Fruit fly (Drosophila melanogaster) whole organism, embryonic: ENCODE measurements around the gene CG34138.
A peak's percentile ranks its signal among the peaks of the same experiment; 100 is the strongest.

Experiments
- Blimp-1 ChIP-seq: fragments of 200-800 bp; sonication (Bioruptor generic); optimal IDR thresholded peaks from 3 replicates; lab custom pipeline; 2018; ENCODE audit warnings: missing biosample characterization, missing genetic modification characterization, mild to moderate bottlenecking, moderate library complexity, missing genetic modification reagents
- CG10267 ChIP-seq: fragments of 200-800 bp; sonication (Bioruptor generic); optimal IDR thresholded peaks from 2 replicates; lab custom pipeline; 2018; ENCODE audit warnings: missing biosample characterization, mild to moderate bottlenecking, missing genetic modification characterization, moderate library complexity
- CG10431 ChIP-seq: fragments of 200-800 bp; sonication (Bioruptor generic); optimal IDR thresholded peaks from 3 replicates; lab custom pipeline; 2018; ENCODE audit warnings: missing biosample characterization, mild to moderate bottlenecking, missing genetic modification characterization
- CG10654 ChIP-seq: fragments of 200-800 bp; sonication (Bioruptor generic); optimal IDR thresholded peaks from 2 replicates; lab custom pipeline; 2016; ENCODE audit warnings: missing biosample characterization, missing genetic modification characterization
- CG10979 ChIP-seq: fragments of 200-800 bp; sonication (Bioruptor generic); optimal IDR thresholded peaks from 2 replicates; lab custom pipeline; 2018; ENCODE audit warnings: missing biosample characterization, mild to moderate bottlenecking, missing genetic modification characterization, moderate library complexity
- CG11398 ChIP-seq: fragments of 200-800 bp; sonication (Bioruptor generic); optimal IDR thresholded peaks from 2 replicates; lab custom pipeline; 2016; ENCODE audit warnings: missing biosample characterization, missing genetic modification characterization
- CG12236 ChIP-seq: fragments of 200-800 bp; sonication (Bioruptor generic); optimal IDR thresholded peaks from 2 replicates; lab custom pipeline; 2016; ENCODE audit warnings: missing biosample characterization, missing genetic modification characterization
- CG12744 ChIP-seq: fragments of 200-800 bp; sonication (Bioruptor generic); optimal IDR thresholded peaks from 2 replicates; lab custom pipeline; 2016; ENCODE audit warnings: missing biosample characterization, missing genetic modification characterization
- CG1603 ChIP-seq: fragments of 200-800 bp; sonication (Bioruptor generic); optimal IDR thresholded peaks from 2 replicates; lab custom pipeline; 2019; ENCODE audit warnings: missing biosample characterization, mild to moderate bottlenecking, missing genetic modification characterization, moderate library complexity
- CG1647 ChIP-seq: fragments of 200-800 bp; sonication (Bioruptor generic); optimal IDR thresholded peaks from 3 replicates; lab custom pipeline; 2016; ENCODE audit warnings: missing biosample characterization, missing genetic modification characterization
- CG17568 ChIP-seq: fragments of 200-800 bp; sonication (Bioruptor generic); optimal IDR thresholded peaks from 2 replicates; lab custom pipeline; 2018; ENCODE audit warnings: missing biosample characterization, mild to moderate bottlenecking, missing genetic modification characterization, moderate library complexity
- CG17612 ChIP-seq: fragments of 200-800 bp; sonication (Bioruptor generic); IDR thresholded peaks from 2 replicates; pipeline ENCODE4 v1.3.6; 2022; ENCODE audit warnings: missing biosample characterization, missing genetic modification characterization
- CG18476 ChIP-seq: fragments of 200-800 bp; sonication (Bioruptor generic); optimal IDR thresholded peaks from 2 replicates; lab custom pipeline; 2016; ENCODE audit warnings: missing biosample characterization, mild to moderate bottlenecking, missing genetic modification characterization
- CG31224 ChIP-seq: fragments of 200-800 bp; sonication (Bioruptor generic); IDR thresholded peaks from 2 replicates; pipeline ENCODE4 v1.3.6; 2022; ENCODE audit warnings: missing biosample characterization, missing genetic modification characterization
- CG5953 ChIP-seq: fragments of 200-800 bp; sonication (Bioruptor generic); IDR thresholded peaks from 2 replicates; pipeline ENCODE4 v1.3.6; 2022; ENCODE audit warnings: missing biosample characterization, missing genetic modification characterization
- CG6654 ChIP-seq: fragments of 200-800 bp; sonication (Bioruptor generic); optimal IDR thresholded peaks from 2 replicates; lab custom pipeline; 2017; ENCODE audit warnings: missing biosample characterization, mild to moderate bottlenecking, missing genetic modification characterization
- CG7928 ChIP-seq: fragments of 200-800 bp; sonication (Bioruptor generic); optimal IDR thresholded peaks from 2 replicates; lab custom pipeline; 2017; ENCODE audit warnings: missing biosample characterization, mild to moderate bottlenecking, missing genetic modification characterization
- CG8359 ChIP-seq: fragments of 200-800 bp; sonication (Bioruptor generic); optimal IDR thresholded peaks from 2 replicates; lab custom pipeline; 2017; ENCODE audit warnings: missing biosample characterization, mild to moderate bottlenecking, missing genetic modification characterization, borderline replicate concordance
- CG9797 ChIP-seq: fragments of 200-800 bp; sonication (Bioruptor generic); optimal IDR thresholded peaks from 3 replicates; lab custom pipeline; 2018; ENCODE audit warnings: missing biosample characterization, mild to moderate bottlenecking, missing genetic modification characterization
- CG9876 ChIP-seq: fragments of 200-800 bp; sonication (Bioruptor generic); optimal IDR thresholded peaks from 2 replicates; lab custom pipeline; 2016; ENCODE audit warnings: missing biosample characterization, missing genetic modification characterization
- Chrac-16 ChIP-seq: fragments of 200-800 bp; sonication (Bioruptor generic); optimal IDR thresholded peaks from 3 replicates; lab custom pipeline; 2016; ENCODE audit warnings: missing biosample characterization, missing genetic modification characterization
- Fer3 ChIP-seq: fragments of 200-800 bp; sonication (Bioruptor generic); optimal IDR thresholded peaks from 2 replicates; lab custom pipeline; 2018; ENCODE audit warnings: missing biosample characterization, mild to moderate bottlenecking, missing genetic modification characterization, moderate library complexity
- H15 ChIP-seq: fragments of 200-800 bp; sonication (Bioruptor generic); IDR thresholded peaks from 3 replicates; pipeline ENCODE4 v1.3.6; 2022; ENCODE audit warnings: missing biosample characterization, missing genetic modification characterization
- Hr51 ChIP-seq, 2 experiments: fragments of 200-800 bp; sonication (Bioruptor generic); optimal IDR thresholded peaks; 2 replicates in 1 of 2; 3 replicates in 1 of 2; lab custom pipeline; 2016 to 2018; ENCODE audit warnings: missing biosample characterization in 2 of 2, missing genetic modification characterization in 2 of 2, mild to moderate bottlenecking in 1 of 2, moderate library complexity in 1 of 2
- Jarid2 ChIP-seq: fragments of 200-800 bp; sonication (Bioruptor generic); optimal IDR thresholded peaks from 3 replicates; lab custom pipeline; 2017; ENCODE audit warnings: mild to moderate bottlenecking, missing biosample characterization, missing genetic modification reagents, missing genetic modification characterization
- Kr ChIP-seq: fragments of 200-800 bp; sonication (Bioruptor generic); optimal IDR thresholded peaks from 2 replicates; lab custom pipeline; 2017; ENCODE audit warnings: missing biosample characterization, mild to moderate bottlenecking, missing genetic modification characterization
- Lpt ChIP-seq: fragments of >200 bp; optimal IDR thresholded peaks from 2 replicates; lab custom pipeline; 2018; ENCODE audit warnings: missing biosample characterization, missing genetic modification characterization
- Optix ChIP-seq: fragments of 200-800 bp; sonication (Bioruptor generic); IDR thresholded peaks from 3 replicates; pipeline ENCODE4 v1.3.6; 2022; ENCODE audit warnings: missing biosample characterization, missing genetic modification characterization
- Rx ChIP-seq: fragments of 200-800 bp; sonication (Bioruptor generic); IDR thresholded peaks from 2 replicates; pipeline ENCODE4 v1.3.6; 2022; ENCODE audit warnings: missing biosample characterization, missing genetic modification characterization
- Trl ChIP-seq, 3 experiments: fragments of >200 bp in 2 of 3; fragments of 200-800 bp in 1 of 3; sonication (Bioruptor generic) in 1 of 3; optimal IDR thresholded peaks; 2 replicates in 1 of 3; 3 replicates in 2 of 3; lab custom pipeline; 2016 to 2017; ENCODE audit warnings: missing biosample characterization in 1 of 3, missing genetic modification characterization in 1 of 3
- Vsx1 ChIP-seq: fragments of 200-800 bp; sonication (Bioruptor generic); optimal IDR thresholded peaks from 2 replicates; lab custom pipeline; 2017; ENCODE audit warnings: missing biosample characterization, mild to moderate bottlenecking, missing genetic modification characterization, missing genetic modification reagents
- ab ChIP-seq: fragments of 200-800 bp; sonication (Bioruptor generic); optimal IDR thresholded peaks from 2 replicates; lab custom pipeline; 2016; ENCODE audit warnings: missing biosample characterization, missing genetic modification characterization
- ac ChIP-seq: fragments of 200-800 bp; sonication (Bioruptor generic); optimal IDR thresholded peaks from 3 replicates; lab custom pipeline; 2017; ENCODE audit warnings: missing biosample characterization, mild to moderate bottlenecking, missing genetic modification characterization
- al ChIP-seq: fragments of 200-800 bp; sonication (Bioruptor generic); IDR thresholded peaks from 2 replicates; pipeline ENCODE4 v1.3.6; 2022; ENCODE audit warnings: missing biosample characterization, missing genetic modification characterization
- ap ChIP-seq: fragments of 200-800 bp; sonication (Bioruptor generic); IDR thresholded peaks from 2 replicates; pipeline ENCODE4 v1.3.6; 2022; ENCODE audit warnings: missing biosample characterization, missing genetic modification characterization
- bcd ChIP-seq: fragments of 200-800 bp; sonication (Bioruptor generic); optimal IDR thresholded peaks from 2 replicates; lab custom pipeline; 2017; ENCODE audit warnings: missing biosample characterization, mild to moderate bottlenecking, missing genetic modification characterization
- chif ChIP-seq, 2 experiments: fragments of 200-800 bp; sonication (Bioruptor generic); optimal IDR thresholded peaks; 3 replicates each; lab custom pipeline; 2016; ENCODE audit warnings: missing biosample characterization in 2 of 2, missing genetic modification characterization in 2 of 2
- eve ChIP-seq, 2 experiments: fragments of >200 bp; optimal IDR thresholded peaks; 2 replicates each; lab custom pipeline; 2017; ENCODE audit warnings: missing biosample characterization in 2 of 2, missing genetic modification characterization in 2 of 2
- ewg ChIP-seq: fragments of 200-800 bp; sonication (Bioruptor generic); optimal IDR thresholded peaks from 3 replicates; lab custom pipeline; 2017; ENCODE audit warnings: mild to moderate bottlenecking, missing biosample characterization, missing genetic modification reagents, missing genetic modification characterization
- ftz-f1 ChIP-seq: fragments of 200-800 bp; sonication (Bioruptor generic); optimal IDR thresholded peaks from 2 replicates; lab custom pipeline; 2016; ENCODE audit warnings: missing biosample characterization, missing genetic modification characterization
- grau ChIP-seq: fragments of 200-800 bp; optimal IDR thresholded peaks from 3 replicates; lab custom pipeline; 2019; ENCODE audit warnings: missing biosample characterization, mild to moderate bottlenecking, missing genetic modification characterization, moderate library complexity
- gro ChIP-seq: fragments of 200-800 bp; sonication (Bioruptor generic); optimal IDR thresholded peaks from 2 replicates; lab custom pipeline; 2016; ENCODE audit warnings: missing biosample characterization, missing genetic modification characterization
- ind ChIP-seq: fragments of 200-800 bp; sonication (Bioruptor generic); optimal IDR thresholded peaks from 3 replicates; lab custom pipeline; 2016; ENCODE audit warnings: missing biosample characterization, missing genetic modification characterization
- repo ChIP-seq: fragments of 200-800 bp; sonication (Bioruptor generic); optimal IDR thresholded peaks from 2 replicates; lab custom pipeline; 2016; ENCODE audit warnings: missing biosample characterization, missing genetic modification characterization
- rib ChIP-seq: fragments of 200-800 bp; sonication (Bioruptor generic); IDR thresholded peaks from 2 replicates; pipeline ENCODE4 v1.3.6; 2022; ENCODE audit warnings: missing biosample characterization, missing genetic modification characterization
- seq ChIP-seq: fragments of 200-800 bp; sonication (Bioruptor generic); IDR thresholded peaks from 2 replicates; pipeline ENCODE4 v1.3.6; 2022; ENCODE audit warnings: missing biosample characterization, missing genetic modification characterization
- sisA ChIP-seq: fragments of 200-800 bp; sonication (Bioruptor generic); IDR thresholded peaks from 2 replicates; pipeline ENCODE4 v1.3.6; 2022; ENCODE audit warnings: missing biosample characterization, missing genetic modification characterization
- twi ChIP-seq: fragments of 200-800 bp; optimal IDR thresholded peaks from 2 replicates; lab custom pipeline; 2019; ENCODE audit warnings: missing biosample characterization, mild to moderate bottlenecking, missing genetic modification characterization, moderate library complexity
- unpg ChIP-seq: fragments of 200-800 bp; sonication (Bioruptor generic); optimal IDR thresholded peaks from 3 replicates; lab custom pipeline; 2018; ENCODE audit warnings: missing biosample characterization, mild to moderate bottlenecking, missing genetic modification characterization, moderate library complexity
- yki ChIP-seq: fragments of >200 bp; optimal IDR thresholded peaks from 3 replicates; lab custom pipeline; 2018

The CG34138 gene

dm6 chr3R:19641498-19642065 lies 6.8 kb downstream of the CG34138 start (continued):
- TF ChIP-seq CG12236 (GFP tag; lab: Kevin White, UChicago) (peak; percentile 17), Lpt (GFP tag; lab: Kevin White, UChicago) (no peak), CG17568 (GFP tag; lab: Kevin White, UChicago) (peak; percentile 83), Rx (GFP tag; lab: Robert Waterston, UW) (peak; percentile 76), ind (GFP tag; lab: Kevin White, UChicago) (peak; percentile 77), ac (GFP tag; lab: Kevin White, UChicago) (peak; percentile 18), CG9797 (GFP tag; lab: Kevin White, UChicago) (no peak), CG18476 (GFP tag; lab: Kevin White, UChicago) (peak; percentile 62), CG8359 (GFP tag; lab: Kevin White, UChicago) (peak; percentile 50), CG17612 (peak; percentile 85), ewg (GFP tag; lab: Kevin White, UChicago) (peak; percentile 49), CG31224 (GFP tag; lab: Robert Waterston, UW) (peak; percentile 78), grau (tag; lab: Kevin White, UChicago) (peak; percentile 90), Trl (optimal IDR thresholded peaks at IDR 0.05; lab: Kevin White, UChicago) (no peak), Trl (GFP tag; optimal IDR thresholded peaks at IDR 0.05; lab: Kevin White, UChicago) (no peak), eve (GFP tag; optimal IDR thresholded peaks at IDR 0.05; lab: Kevin White, UChicago) (no peak), chif (GFP tag; optimal IDR thresholded peaks at IDR 0.05; lab: Kevin White, UChicago) (peak; percentile 2 to 52), Chrac-16 (peak; percentile 50), yki (no peak), twi (tag; lab: Kevin White, UChicago) (peak; percentile 34), CG6654 (GFP tag; lab: Kevin White, UChicago) (peak; percentile 37), gro (GFP tag; lab: Kevin White, UChicago) (peak; percentile 66), repo (GFP tag; lab: Kevin White, UChicago) (no peak), Vsx1 (peak; percentile 64), ab (GFP tag; lab: Kevin White, UChicago) (no peak), CG10431 (GFP tag; lab: Kevin White, UChicago) (peak; percentile 18), rib (GFP tag; lab: Robert Waterston, UW) (peak; percentile 70), CG12744 (peak; percentile 41), CG11398 (GFP tag; lab: Kevin White, UChicago) (peak; percentile 40), ftz-f1 (GFP tag; lab: Kevin White, UChicago) (no peak), Hr51 (GFP tag; optimal IDR thresholded peaks at IDR 0.05; lab: Kevin White, UChicago) (peak; percentile 35 to 94), Jarid2 (GFP tag; lab: Kevin White, UChicago) (peak; percentile 43), H15 (peak; percentile 84), ap (GFP tag; lab: Robert Waterston, UW) (peak; percentile 73), CG10654 (GFP tag; lab: Kevin White, UChicago) (peak; percentile 66), CG5953 (GFP tag; lab: Robert Waterston, UW) (peak; percentile 82), CG10267 (peak; percentile 84), Blimp-1 (peak; percentile 91), seq (GFP tag; lab: Robert Waterston, UW) (peak; percentile 92), bcd (peak; percentile 76), Optix (GFP tag; lab: Robert Waterston, UW) (no peak), al (GFP tag; lab: Robert Waterston, UW) (peak; percentile 88), CG9876 (GFP tag; lab: Kevin White, UChicago) (no peak), Kr (GFP tag; lab: Kevin White, UChicago) (no peak), CG7928 (GFP tag; lab: Kevin White, UChicago) (peak; percentile 42), CG1647 (GFP tag; lab: Kevin White, UChicago) (peak; percentile 60), CG10979 (tag; lab: Kevin White, UChicago) (peak; percentile 88), unpg (GFP tag; lab: Kevin White, UChicago) (peak; percentile 95), sisA (peak; percentile 59; the same call in 1 of the 2 replicates), CG1603 (peak; percentile 60), Fer3 (tag; lab: Kevin White, UChicago) (peak; percentile 95)
